Worm (Caenorhabditis elegans): Measurements from ENCODE around the gene C52A10.3.
A peak's percentile ranks its signal among the peaks of the same experiment; 100 is the strongest.

ce11 chrV:5204127-5204526 lies 35.2 kb downstream of the C52A10.3 start, which contains the start of gene ttc-37:
- TF ChIP-seq elt-3 (tag; optimal IDR thresholded peaks at IDR 0.05) (no peak), flh-1 (GFP tag; optimal IDR thresholded peaks at IDR 0.05) (no peak), blmp-1 (tag; optimal IDR thresholded peaks at IDR 0.05) (no peak), mep-1 (tag; optimal IDR thresholded peaks at IDR 0.05) (no peak), unc-62 (GFP tag; optimal IDR thresholded peaks at IDR 0.05) (no peak), mls-2 (tag; optimal IDR thresholded peaks at IDR 0.05) (no peak), nhr-237 (tag; optimal IDR thresholded peaks at IDR 0.05) (peak; percentile 3), lin-13 (tag; optimal IDR thresholded peaks at IDR 0.05) (no peak), M03D4.4 (tag; optimal IDR thresholded peaks at IDR 0.05) (no peak)

Measured in whole organism, mixed stage, embryonic.